Fruit fly (Drosophila melanogaster): Measurements from ENCODE around the gene CG13733.

CG13733 gene

DNA sequence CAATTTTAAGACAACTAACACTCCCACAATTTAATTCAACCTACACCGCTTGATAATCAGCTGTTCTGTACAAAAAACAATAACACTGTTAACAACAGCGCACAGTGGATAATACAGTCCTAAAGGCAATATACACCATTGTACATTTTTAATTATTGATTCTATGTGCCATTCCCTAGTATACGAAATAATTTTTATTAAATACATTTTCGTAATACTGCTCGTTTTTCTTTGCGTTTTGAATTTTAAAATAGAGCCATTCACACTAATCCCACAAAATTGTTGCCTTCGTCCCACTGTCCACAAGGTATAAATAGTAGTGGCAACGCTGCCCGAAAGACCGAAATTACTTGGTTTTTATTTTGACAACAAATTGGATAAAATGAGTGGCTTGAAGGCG lies 45.2 kb downstream of the CG13733 start, which contains the start of the genes Coq4 and CG32176 (continued):
- peak; percentile 96 for TF ChIP-seq CG6689 (GFP tag; IDR thresholded peaks at IDR 0.05)
- TF ChIP-seq Spps (tag; optimal IDR thresholded peaks at IDR 0.05), result peak; percentile 93
- peak; percentile 98 for TF ChIP-seq CG11456 (GFP tag; IDR thresholded peaks at IDR 0.05)
- peak; percentile 96 for TF ChIP-seq CG12219 (GFP tag; optimal IDR thresholded peaks at IDR 0.05)
- TF ChIP-seq hth (optimal IDR thresholded peaks at IDR 0.05), result no peak
- TF ChIP-seq CG7372 (GFP tag; IDR thresholded peaks at IDR 0.05), result peak; percentile 96
- TF ChIP-seq CG12236 (GFP tag; optimal IDR thresholded peaks at IDR 0.05), result peak; percentile 92
- peak; percentile 98 for TF ChIP-seq otp (GFP tag; IDR thresholded peaks at IDR 0.05)
- peak; percentile 88 for TF ChIP-seq CG15011 (GFP tag; optimal IDR thresholded peaks at IDR 0.05)
- TF ChIP-seq CG6854 (GFP tag; optimal IDR thresholded peaks at IDR 0.05), result peak; percentile 88
- TF ChIP-seq inv (GFP tag; IDR thresholded peaks at IDR 0.05; ENCODE audit: partially characterized antibody), result peak; percentile 59
- peak; percentile 96 for TF ChIP-seq ab (GFP tag; optimal IDR thresholded peaks at IDR 0.05)
- TF ChIP-seq CG13894 (tag; optimal IDR thresholded peaks at IDR 0.05), result peak; percentile 96
- TF ChIP-seq ems (GFP tag; optimal IDR thresholded peaks at IDR 0.05), result peak; percentile 99
- peak in 1 of 3 experiments; percentile 57 for TF ChIP-seq Stat92E (GFP tag; optimal IDR thresholded peaks at IDR 0.05)
- TF ChIP-seq wor (GFP tag; IDR thresholded peaks at IDR 0.05), result peak; percentile 93
- peak; percentile 96 for TF ChIP-seq CG4404 (GFP tag; IDR thresholded peaks at IDR 0.05)
- TF ChIP-seq sens (GFP tag), result peak; percentile 100
- peak; percentile 92 for TF ChIP-seq cwo (GFP tag; optimal IDR thresholded peaks at IDR 0.05)
- TF ChIP-seq Dad (GFP tag; optimal IDR thresholded peaks at IDR 0.05), result peak; percentile 97
- peak; percentile 92 for TF ChIP-seq ssp (GFP tag; IDR thresholded peaks at IDR 0.05)
- TF ChIP-seq CG17802 (tag; optimal IDR thresholded peaks at IDR 0.05), result peak; percentile 91
- no peak for TF ChIP-seq chinmo (GFP tag; IDR thresholded peaks at IDR 0.05; ENCODE audit: partially characterized antibody)
- peak; percentile 96 for TF ChIP-seq Blimp-1 (GFP tag; optimal IDR thresholded peaks at IDR 0.05)
- TF ChIP-seq Dek (tag; optimal IDR thresholded peaks at IDR 0.05), result peak; percentile 97
- peak; percentile 84 for TF ChIP-seq Nf-YB (GFP tag; optimal IDR thresholded peaks at IDR 0.05)
- TF ChIP-seq Bdp1 (GFP tag; optimal IDR thresholded peaks at IDR 0.05), result peak; percentile 94
- TF ChIP-seq sug (tag; optimal IDR thresholded peaks at IDR 0.05), result peak; percentile 96
- peak; percentile 97 for TF ChIP-seq CG14050 (GFP tag; IDR thresholded peaks at IDR 0.05)
- TF ChIP-seq crol (GFP tag; IDR thresholded peaks at IDR 0.05), result peak; percentile 69
- peak; percentile 93 for TF ChIP-seq CG15514 (GFP tag; optimal IDR thresholded peaks at IDR 0.05)
- peak; percentile 97 for TF ChIP-seq CG8765 (GFP tag; IDR thresholded peaks at IDR 0.05)
- TF ChIP-seq Hmr (GFP tag; optimal IDR thresholded peaks at IDR 0.05), result peak; percentile 97
- TF ChIP-seq ATbp (GFP tag; optimal IDR thresholded peaks at IDR 0.05), result peak; percentile 95
- peak; percentile 98 for TF ChIP-seq CG3847 (GFP tag; IDR thresholded peaks at IDR 0.05)
- peak; percentile 62 for TF ChIP-seq HLH4C (GFP tag; IDR thresholded peaks at IDR 0.05; ENCODE audit: partially characterized antibody)
- peak; percentile 84 for TF ChIP-seq Jarid2 (GFP tag; optimal IDR thresholded peaks at IDR 0.05)
- peak; percentile 98 for TF ChIP-seq PHDP (tag; optimal IDR thresholded peaks at IDR 0.05)
- TF ChIP-seq GATAe (GFP tag; conservative IDR thresholded peaks at IDR 0.05), result peak; percentile 80
- peak; percentile 95 for TF ChIP-seq CG2202 (tag; optimal IDR thresholded peaks at IDR 0.05)
- 0 out of 2 replicates have a peak, but pooled peaks have one; percentile 45 for TF ChIP-seq tna (GFP tag; IDR thresholded peaks at IDR 0.05; ENCODE audit: partially characterized antibody)
- TF ChIP-seq CG3726 (GFP tag; IDR thresholded peaks at IDR 0.05), result peak; percentile 98
- peak; percentile 97 for TF ChIP-seq CG8924 (tag; optimal IDR thresholded peaks at IDR 0.05)
- TF ChIP-seq CG34224 (GFP tag; IDR thresholded peaks at IDR 0.05; ENCODE audit: partially characterized antibody), result peak; percentile 52; the same call in 2 of the 3 replicates
- peak; percentile 99 for TF ChIP-seq pho (GFP tag; optimal IDR thresholded peaks at IDR 0.05)
- TF ChIP-seq nerfin-2 (GFP tag; IDR thresholded peaks at IDR 0.05; ENCODE audit: partially characterized antibody), result peak; percentile 73
- TF ChIP-seq CG12659 (GFP tag; optimal IDR thresholded peaks at IDR 0.05), result peak; percentile 98
- TF ChIP-seq CG7745 (tag; optimal IDR thresholded peaks at IDR 0.05), result peak; percentile 56
- TF ChIP-seq bsh (GFP tag; optimal IDR thresholded peaks at IDR 0.05), result peak; percentile 73 to 98
